Fruit fly (Drosophila melanogaster): Measurements from ENCODE around the gene Polr2J.

Polr2J gene

DNA sequence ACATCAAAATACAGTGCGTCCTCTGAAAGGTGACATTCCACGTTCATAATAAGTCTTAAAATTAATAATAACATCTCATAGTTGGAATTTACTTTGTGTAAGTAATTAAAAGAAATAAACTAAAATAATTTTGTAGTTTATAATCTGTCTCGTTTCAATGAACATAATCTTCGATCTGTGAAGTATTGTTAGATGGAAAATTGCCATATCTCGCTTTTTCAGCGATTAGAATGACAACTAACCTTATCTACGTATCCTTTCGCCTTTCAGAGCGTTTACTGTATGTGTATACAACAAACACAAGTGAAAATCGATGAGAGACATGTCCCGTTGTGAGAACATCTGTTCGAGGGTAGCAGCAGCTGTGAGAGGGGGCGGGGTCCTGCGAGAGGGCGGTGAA is 27.9 kb downstream of the Polr2J start (continued):
- peak; percentile 16 for TF ChIP-seq sd (tag; optimal IDR thresholded peaks at IDR 0.05)
- 0 out of 3 replicates have a peak, but pooled peaks have one; percentile 10 for TF ChIP-seq B-H1 (GFP tag; IDR thresholded peaks at IDR 0.05)
- peak; percentile 75 for TF ChIP-seq Hand (GFP tag; optimal IDR thresholded peaks at IDR 0.05)
- TF ChIP-seq D19B (GFP tag; optimal IDR thresholded peaks at IDR 0.05) = peak; percentile 46
- no peak for TF ChIP-seq her (GFP tag; optimal IDR thresholded peaks at IDR 0.05)
- peak; percentile 62 for TF ChIP-seq Bteb2 (GFP tag; optimal IDR thresholded peaks at IDR 0.05)
- peak; percentile 54 for TF ChIP-seq CG12071 (GFP tag; optimal IDR thresholded peaks at IDR 0.05)
- peak; percentile 72 for TF ChIP-seq CG30403 (GFP tag; optimal IDR thresholded peaks at IDR 0.05)
- TF ChIP-seq so (GFP tag; IDR thresholded peaks at IDR 0.05) = no peak
- peak; percentile 26 for TF ChIP-seq CG16863 (GFP tag; optimal IDR thresholded peaks at IDR 0.05)
- TF ChIP-seq CG30431 (GFP tag; optimal IDR thresholded peaks at IDR 0.05) = peak; percentile 47
- TF ChIP-seq kni (GFP tag; optimal IDR thresholded peaks at IDR 0.05) = peak; percentile 38
- no peak for TF ChIP-seq nerfin-2 (GFP tag; IDR thresholded peaks at IDR 0.05; ENCODE audit: partially characterized antibody)
- TF ChIP-seq CG10462 (GFP tag; optimal IDR thresholded peaks at IDR 0.05) = peak; percentile 58
- TF ChIP-seq CG5245 (GFP tag; optimal IDR thresholded peaks at IDR 0.05) = peak; percentile 33
- TF ChIP-seq tio (GFP tag; optimal IDR thresholded peaks at IDR 0.05) = peak; percentile 67
- 0 out of 2 replicates have a peak, but pooled peaks have one; percentile 15 for TF ChIP-seq sob (GFP tag; IDR thresholded peaks at IDR 0.05)
- no peak for TF ChIP-seq ato (GFP tag; IDR thresholded peaks at IDR 0.05; ENCODE audit: partially characterized antibody)
- TF ChIP-seq tx (GFP tag; optimal IDR thresholded peaks at IDR 0.05) = peak; percentile 28
- TF ChIP-seq shn (GFP tag; optimal IDR thresholded peaks at IDR 0.05) = peak; percentile 50
- peak; percentile 26 for TF ChIP-seq HLH54F (GFP tag; optimal IDR thresholded peaks at IDR 0.05)
- peak; percentile 39 for TF ChIP-seq mam (GFP tag; optimal IDR thresholded peaks at IDR 0.05)
- TF ChIP-seq gfzf (GFP tag; optimal IDR thresholded peaks at IDR 0.05) = no peak
- TF ChIP-seq Six4 (GFP tag; optimal IDR thresholded peaks at IDR 0.05) = peak; percentile 64
- peak; percentile 35 for TF ChIP-seq CG18011 (GFP tag; optimal IDR thresholded peaks at IDR 0.05)
- no peak; the same call in 1 of the 2 replicates for TF ChIP-seq GATAe (GFP tag; conservative IDR thresholded peaks at IDR 0.05)
- peak; percentile 73 for TF ChIP-seq CG9727 (GFP tag; optimal IDR thresholded peaks at IDR 0.05)
- peak; percentile 3 for TF ChIP-seq Myb (GFP tag; optimal IDR thresholded peaks at IDR 0.05)
- peak; percentile 47; the same call in 1 of the 2 replicates for TF ChIP-seq E2f1 (GFP tag; IDR thresholded peaks at IDR 0.05)
- TF ChIP-seq cwo (GFP tag; optimal IDR thresholded peaks at IDR 0.05) = peak; percentile 65
- peak; percentile 81 for TF ChIP-seq Sox102F (GFP tag; optimal IDR thresholded peaks at IDR 0.05)
- TF ChIP-seq CG34376 (GFP tag; optimal IDR thresholded peaks at IDR 0.05) = peak; percentile 53
- TF ChIP-seq CG2678 (tag; optimal IDR thresholded peaks at IDR 0.05) = peak; percentile 90
- peak; percentile 92 for TF ChIP-seq CG17829 (tag; optimal IDR thresholded peaks at IDR 0.05)
- TF ChIP-seq CG1647 (GFP tag; optimal IDR thresholded peaks at IDR 0.05) = peak; percentile 16
- TF ChIP-seq Ada2b (GFP tag; IDR thresholded peaks at IDR 0.05) = 0 out of 2 replicates have a peak, but pooled peaks have one; percentile 10
- no peak for TF ChIP-seq trh (GFP tag; optimal IDR thresholded peaks at IDR 0.05)
- peak; percentile 39 for TF ChIP-seq CG18764 (GFP tag; optimal IDR thresholded peaks at IDR 0.05)
- TF ChIP-seq CG4360 (GFP tag; IDR thresholded peaks at IDR 0.05) = peak; percentile 89
- TF ChIP-seq CG11093 (GFP tag; IDR thresholded peaks at IDR 0.05) = 0 out of 3 replicates have a peak, but pooled peaks have one; percentile 28
- peak; percentile 60 for TF ChIP-seq oc (tag; optimal IDR thresholded peaks at IDR 0.05)
- TF ChIP-seq insv (GFP tag; optimal IDR thresholded peaks at IDR 0.05) = no peak
- TF ChIP-seq ftz-f1 (GFP tag; optimal IDR thresholded peaks at IDR 0.05) = no peak
- no peak for TF ChIP-seq CG14965 (GFP tag; optimal IDR thresholded peaks at IDR 0.05; ENCODE audit: borderline replicate concordance)
- peak; percentile 3 for TF ChIP-seq CG12744 (GFP tag; optimal IDR thresholded peaks at IDR 0.05)
- peak; percentile 79 for TF ChIP-seq Sox100B (GFP tag; optimal IDR thresholded peaks at IDR 0.05)
- TF ChIP-seq pan (optimal IDR thresholded peaks at IDR 0.05) = no peak
- peak in 1 of 2 experiments; percentile 17 for TF ChIP-seq pan (GFP tag; optimal IDR thresholded peaks at IDR 0.05 in 1 of 2, IDR thresholded peaks at IDR 0.05 in 1 of 2)
- TF ChIP-seq caup (GFP tag; optimal IDR thresholded peaks at IDR 0.05; ENCODE audit: severe bottlenecking) = peak; percentile 42
- peak; percentile 88 for TF ChIP-seq sens (GFP tag)
- TF ChIP-seq E2f2 (GFP tag; IDR thresholded peaks at IDR 0.05) = 0 out of 2 replicates have a peak, but pooled peaks have one; percentile 26
